Fruit fly (Drosophila melanogaster) whole organism, embryonic: ENCODE results near the gene Eig71Ei.

Experiments
- Asciz ChIP-seq: fragments of 200-800 bp; sonication (Bioruptor generic); optimal IDR thresholded peaks from 2 replicates; lab custom pipeline; 2017; ENCODE audit warnings: missing biosample characterization, mild to moderate bottlenecking, missing genetic modification characterization, missing genetic modification reagents
- Bgb ChIP-seq: fragments of 200-800 bp; sonication (Bioruptor generic); IDR thresholded peaks from 2 replicates; pipeline ENCODE4 v1.3.6; 2022; ENCODE audit warnings: missing biosample characterization, missing genetic modification characterization; ENCODE audit not compliant: partially characterized antibody
- Bteb2 ChIP-seq: fragments of 200-800 bp; sonication (Bioruptor generic); optimal IDR thresholded peaks from 2 replicates; lab custom pipeline; 2016; ENCODE audit warnings: missing biosample characterization, missing genetic modification characterization
- CG10431 ChIP-seq: fragments of 200-800 bp; sonication (Bioruptor generic); optimal IDR thresholded peaks from 3 replicates; lab custom pipeline; 2018; ENCODE audit warnings: missing biosample characterization, mild to moderate bottlenecking, missing genetic modification characterization
- CG10979 ChIP-seq: fragments of 200-800 bp; sonication (Bioruptor generic); optimal IDR thresholded peaks from 2 replicates; lab custom pipeline; 2018; ENCODE audit warnings: missing biosample characterization, mild to moderate bottlenecking, missing genetic modification characterization, moderate library complexity
- CG11723 ChIP-seq: fragments of 200-800 bp; sonication (Bioruptor generic); optimal IDR thresholded peaks from 2 replicates; lab custom pipeline; 2017; ENCODE audit warnings: missing biosample characterization, mild to moderate bottlenecking, missing genetic modification characterization
- CG13123 ChIP-seq: fragments of 200-800 bp; sonication (Bioruptor generic); optimal IDR thresholded peaks from 2 replicates; lab custom pipeline; 2016; ENCODE audit warnings: missing biosample characterization, missing genetic modification characterization
- CG13624 ChIP-seq: fragments of 200-800 bp; sonication (Bioruptor generic); optimal IDR thresholded peaks from 2 replicates; lab custom pipeline; 2016; ENCODE audit warnings: missing biosample characterization, missing genetic modification characterization
- CG14667 ChIP-seq: fragments of 200-800 bp; sonication (Bioruptor generic); IDR thresholded peaks from 2 replicates; pipeline ENCODE4 v1.3.6; 2022; ENCODE audit warnings: missing biosample characterization, missing genetic modification characterization
- CG15011 ChIP-seq: fragments of 200-800 bp; sonication (Bioruptor generic); optimal IDR thresholded peaks from 3 replicates; lab custom pipeline; 2018; ENCODE audit warnings: missing biosample characterization, mild to moderate bottlenecking, missing genetic modification characterization
- CG1603 ChIP-seq: fragments of 200-800 bp; sonication (Bioruptor generic); optimal IDR thresholded peaks from 2 replicates; lab custom pipeline; 2019; ENCODE audit warnings: missing biosample characterization, mild to moderate bottlenecking, missing genetic modification characterization, moderate library complexity
- CG17186 ChIP-seq: fragments of 200-800 bp; sonication (Bioruptor generic); optimal IDR thresholded peaks from 3 replicates; lab custom pipeline; 2017; ENCODE audit warnings: missing biosample characterization, missing genetic modification reagents, missing genetic modification characterization
- CG17912 ChIP-seq: fragments of 200-800 bp; sonication (Bioruptor generic); optimal IDR thresholded peaks from 2 replicates; lab custom pipeline; 2018; ENCODE audit warnings: missing biosample characterization, mild to moderate bottlenecking, missing genetic modification characterization
- CG2889 ChIP-seq: fragments of 200-800 bp; sonication (Bioruptor generic); IDR thresholded peaks from 3 replicates; pipeline ENCODE4 v1.3.6; 2022; ENCODE audit warnings: missing biosample characterization, missing genetic modification characterization
- CG3281 ChIP-seq: fragments of 200-800 bp; sonication (Bioruptor generic); optimal IDR thresholded peaks from 3 replicates; lab custom pipeline; 2017; ENCODE audit warnings: missing biosample characterization, mild to moderate bottlenecking, missing genetic modification characterization
- CG43689 ChIP-seq: fragments of 200-800 bp; sonication (Bioruptor generic); IDR thresholded peaks from 2 replicates; pipeline ENCODE4 v1.3.6; 2022; ENCODE audit warnings: missing biosample characterization, missing genetic modification characterization
- CG4617 ChIP-seq: fragments of 200-800 bp; sonication (Bioruptor generic); optimal IDR thresholded peaks from 3 replicates; lab custom pipeline; 2016; ENCODE audit warnings: missing biosample characterization, missing genetic modification characterization, borderline replicate concordance
- CG6272 ChIP-seq: fragments of 200-800 bp; sonication (Bioruptor generic); IDR thresholded peaks from 2 replicates; pipeline ENCODE4 v1.3.6; 2022; ENCODE audit warnings: missing biosample characterization, missing genetic modification characterization
- CG6765 ChIP-seq: fragments of 200-800 bp; sonication (Bioruptor generic); optimal IDR thresholded peaks from 3 replicates; lab custom pipeline; 2017; ENCODE audit warnings: missing biosample characterization, mild to moderate bottlenecking, missing genetic modification characterization
- CG6813 ChIP-seq: fragments of 200-800 bp; sonication (Bioruptor generic); optimal IDR thresholded peaks from 2 replicates; lab custom pipeline; 2017; ENCODE audit warnings: missing biosample characterization, missing genetic modification characterization, mild to moderate bottlenecking, moderate library complexity, missing genetic modification reagents
- CG7372 ChIP-seq: fragments of 200-800 bp; sonication (Bioruptor generic); IDR thresholded peaks from 2 replicates; pipeline ENCODE4 v1.3.6; 2022; ENCODE audit warnings: missing biosample characterization, missing genetic modification characterization
- CG8281 ChIP-seq: fragments of 200-800 bp; sonication (Bioruptor generic); optimal IDR thresholded peaks from 2 replicates; lab custom pipeline; 2018; ENCODE audit warnings: missing biosample characterization, mild to moderate bottlenecking, missing genetic modification characterization, moderate library complexity
- CG8765 ChIP-seq: fragments of 200-800 bp; sonication (Bioruptor generic); IDR thresholded peaks from 2 replicates; pipeline ENCODE4 v1.3.6; 2022; ENCODE audit warnings: missing biosample characterization, missing genetic modification characterization
- Dek ChIP-seq: fragments of 200-800 bp; sonication (Bioruptor generic); optimal IDR thresholded peaks from 3 replicates; lab custom pipeline; 2019; ENCODE audit warnings: missing biosample characterization, mild to moderate bottlenecking, missing genetic modification characterization, moderate library complexity
- Dfd ChIP-seq, 2 experiments: fragments of >200 bp; optimal IDR thresholded peaks; 2 replicates each; lab custom pipeline; 2017; ENCODE audit warnings: missing biosample characterization in 2 of 2, missing genetic modification characterization in 2 of 2
- Fer1 ChIP-seq: fragments of 200-800 bp; sonication (Bioruptor generic); optimal IDR thresholded peaks from 2 replicates; lab custom pipeline; 2017; ENCODE audit warnings: missing biosample characterization, mild to moderate bottlenecking, missing genetic modification characterization
- H2.0 ChIP-seq: fragments of 200-800 bp; sonication (Bioruptor generic); IDR thresholded peaks from 2 replicates; pipeline ENCODE4 v1.3.6; 2022; ENCODE audit warnings: missing biosample characterization, missing genetic modification characterization
- HLH54F ChIP-seq: fragments of 200-800 bp; sonication (Bioruptor generic); optimal IDR thresholded peaks from 3 replicates; lab custom pipeline; 2016; ENCODE audit warnings: missing biosample characterization, missing genetic modification characterization
- Hey ChIP-seq: fragments of 200-800 bp; sonication (Bioruptor generic); optimal IDR thresholded peaks from 3 replicates; lab custom pipeline; 2018; ENCODE audit warnings: missing biosample characterization, mild to moderate bottlenecking, missing genetic modification characterization
- Lim3 ChIP-seq: fragments of 200-800 bp; sonication (Bioruptor generic); IDR thresholded peaks from 2 replicates; pipeline ENCODE4 v1.3.6; 2022; ENCODE audit warnings: missing biosample characterization, missing genetic modification characterization
- Med ChIP-seq: fragments of 200-800 bp; sonication (Bioruptor generic); peaks from one replicate; lab custom pipeline; 2016; ENCODE audit warnings: missing biosample characterization, missing genetic modification characterization, mild to moderate bottlenecking, inconsistent platforms, moderate library complexity
- NC2β ChIP-seq: fragments of 200-800 bp; sonication (Bioruptor generic); optimal IDR thresholded peaks from 2 replicates; lab custom pipeline; 2016; ENCODE audit warnings: missing biosample characterization, missing genetic modification characterization
- Oaz ChIP-seq: fragments of 200-800 bp; sonication (Bioruptor generic); IDR thresholded peaks from 2 replicates; pipeline ENCODE4 v1.3.6; 2022; ENCODE audit warnings: missing biosample characterization, missing genetic modification characterization
- Oli ChIP-seq: fragments of 200-800 bp; sonication (Bioruptor generic); optimal IDR thresholded peaks from 2 replicates; lab custom pipeline; 2018; ENCODE audit warnings: missing biosample characterization, mild to moderate bottlenecking, missing genetic modification characterization, moderate library complexity
- Vsx1 ChIP-seq: fragments of 200-800 bp; sonication (Bioruptor generic); optimal IDR thresholded peaks from 2 replicates; lab custom pipeline; 2017; ENCODE audit warnings: missing biosample characterization, mild to moderate bottlenecking, missing genetic modification characterization, missing genetic modification reagents
- Xbp1 ChIP-seq: fragments of 200-800 bp; sonication (Bioruptor generic); optimal IDR thresholded peaks from 3 replicates; lab custom pipeline; 2016; ENCODE audit warnings: missing biosample characterization, mild to moderate bottlenecking, missing genetic modification characterization
- aop ChIP-seq: fragments of 200-800 bp; sonication (Bioruptor generic); IDR thresholded peaks from 2 replicates; pipeline ENCODE4 v1.3.6; 2022; ENCODE audit warnings: missing biosample characterization, missing genetic modification characterization
- bbx ChIP-seq: fragments of 200-800 bp; sonication (Bioruptor generic); IDR thresholded peaks from 2 replicates; pipeline ENCODE4 v1.3.6; 2022; ENCODE audit warnings: missing biosample characterization, missing genetic modification characterization; ENCODE audit not compliant: partially characterized antibody
- ci ChIP-seq: fragments of 200-800 bp; sonication (Bioruptor generic); IDR thresholded peaks from 3 replicates; pipeline ENCODE4 v1.3.6; 2022; ENCODE audit warnings: missing biosample characterization, missing genetic modification characterization
- dimm ChIP-seq: fragments of 200-800 bp; sonication (Bioruptor generic); IDR thresholded peaks from 2 replicates; pipeline ENCODE4 v1.3.6; 2022; ENCODE audit warnings: missing biosample characterization, missing genetic modification characterization
- dmrt11E ChIP-seq: fragments of 200-800 bp; sonication (Bioruptor generic); optimal IDR thresholded peaks from 3 replicates; lab custom pipeline; 2018; ENCODE audit warnings: missing biosample characterization, mild to moderate bottlenecking, missing genetic modification characterization, moderate library complexity
- ems ChIP-seq: fragments of 200-800 bp; sonication (Bioruptor generic); optimal IDR thresholded peaks from 3 replicates; lab custom pipeline; 2016; ENCODE audit warnings: missing biosample characterization, missing genetic modification characterization
- grau ChIP-seq: fragments of 200-800 bp; optimal IDR thresholded peaks from 3 replicates; lab custom pipeline; 2019; ENCODE audit warnings: missing biosample characterization, mild to moderate bottlenecking, missing genetic modification characterization, moderate library complexity
- knrl ChIP-seq: fragments of 200-800 bp; sonication (Bioruptor generic); IDR thresholded peaks from 3 replicates; pipeline ENCODE4 v1.3.6; 2022; ENCODE audit warnings: missing biosample characterization, missing genetic modification characterization; ENCODE audit not compliant: partially characterized antibody
- mam ChIP-seq: fragments of 200-800 bp; sonication (Bioruptor generic); optimal IDR thresholded peaks from 3 replicates; lab custom pipeline; 2016; ENCODE audit warnings: missing biosample characterization, missing genetic modification characterization
- pita ChIP-seq: fragments of 200-800 bp; sonication (Bioruptor generic); optimal IDR thresholded peaks from 2 replicates; lab custom pipeline; 2017; ENCODE audit warnings: missing biosample characterization, mild to moderate bottlenecking, missing genetic modification characterization
- sd ChIP-seq: fragments of 200-800 bp; sonication (Bioruptor generic); optimal IDR thresholded peaks from 3 replicates; lab custom pipeline; 2018; ENCODE audit warnings: missing biosample characterization, mild to moderate bottlenecking, missing genetic modification characterization, moderate library complexity
- sens-2 ChIP-seq: fragments of 200-800 bp; sonication (Bioruptor generic); IDR thresholded peaks from 2 replicates; pipeline ENCODE4 v1.3.6; 2022; ENCODE audit warnings: missing biosample characterization, missing genetic modification characterization
- seq ChIP-seq: fragments of 200-800 bp; sonication (Bioruptor generic); IDR thresholded peaks from 2 replicates; pipeline ENCODE4 v1.3.6; 2022; ENCODE audit warnings: missing biosample characterization, missing genetic modification characterization
- tx ChIP-seq: fragments of 200-800 bp; sonication (Bioruptor generic); optimal IDR thresholded peaks from 2 replicates; lab custom pipeline; 2016; ENCODE audit warnings: missing biosample characterization, missing genetic modification characterization
- vvl ChIP-seq: fragments of 200-800 bp; sonication (Bioruptor generic); IDR thresholded peaks from 2 replicates; pipeline ENCODE4 v1.3.6; 2022; ENCODE audit warnings: missing biosample characterization, missing genetic modification characterization
- zfh1 ChIP-seq: fragments of 200-800 bp; sonication (Bioruptor generic); IDR thresholded peaks from 3 replicates; pipeline ENCODE4 v1.3.6; 2022; ENCODE audit warnings: missing biosample characterization, missing genetic modification characterization

Eig71Ei gene

DNA sequence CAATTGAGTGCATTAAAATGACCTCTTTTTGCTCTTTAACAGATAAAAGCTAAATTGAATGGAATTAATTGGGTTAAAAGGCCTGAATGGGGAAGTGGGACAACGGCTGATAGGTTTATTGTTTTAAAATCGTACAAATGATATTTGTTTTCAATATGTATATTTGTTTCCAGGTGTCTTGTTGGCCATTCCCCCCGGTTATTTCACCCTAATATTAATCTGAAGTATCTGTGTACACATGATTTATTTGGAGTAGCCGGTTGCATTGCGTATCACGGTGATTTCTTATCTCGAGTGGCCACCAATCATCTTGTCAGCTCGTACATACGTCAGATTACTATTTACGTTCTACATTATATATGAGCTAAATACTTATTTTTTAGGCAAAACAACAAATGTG, 23.1 kb upstream of the Eig71Ei start (continued):
- no peak for TF ChIP-seq CG8765 (GFP tag; lab: Robert Waterston, UW)
- no peak for TF ChIP-seq CG7372 (GFP tag; lab: Robert Waterston, UW)
- TF ChIP-seq CG6765: no peak
- TF ChIP-seq knrl (GFP tag; lab: Robert Waterston, UW): no peak
- TF ChIP-seq Asciz (GFP tag; lab: Kevin White, UChicago): peak; percentile 3
- no peak for TF ChIP-seq grau (tag; lab: Kevin White, UChicago)
- no peak for TF ChIP-seq Xbp1 (GFP tag; lab: Kevin White, UChicago)
- TF ChIP-seq CG6813 (GFP tag; lab: Kevin White, UChicago): no peak
- no peak for TF ChIP-seq bbx (GFP tag; lab: Robert Waterston, UW)
- TF ChIP-seq Hey: peak; percentile 9
- no peak for TF ChIP-seq Bteb2
- TF ChIP-seq CG43689: no peak
- TF ChIP-seq vvl (GFP tag; lab: Robert Waterston, UW): no peak
- TF ChIP-seq CG11723 (GFP tag; lab: Kevin White, UChicago): no peak
- TF ChIP-seq Dek (tag; lab: Kevin White, UChicago): no peak
- TF ChIP-seq Lim3 (GFP tag; lab: Robert Waterston, UW): no peak
- TF ChIP-seq ems (GFP tag; lab: Kevin White, UChicago): no peak
- TF ChIP-seq dmrt11E (tag; lab: Kevin White, UChicago): peak; percentile 16
- no peak for TF ChIP-seq CG13624 (GFP tag; lab: Kevin White, UChicago)
- no peak for TF ChIP-seq CG4617 (GFP tag; lab: Kevin White, UChicago)
- no peak for TF ChIP-seq Bgb (GFP tag; lab: Robert Waterston, UW)
- no peak for TF ChIP-seq Fer1 (GFP tag; lab: Kevin White, UChicago)
- no peak for TF ChIP-seq Oli (tag; lab: Kevin White, UChicago)
- no peak for TF ChIP-seq CG14667 (GFP tag; lab: Robert Waterston, UW)
- TF ChIP-seq sd (tag; lab: Kevin White, UChicago): no peak
- no peak for TF ChIP-seq CG13123 (GFP tag; lab: Kevin White, UChicago)
- no peak for TF ChIP-seq ci (GFP tag; lab: Robert Waterston, UW)
- no peak for TF ChIP-seq Oaz
- TF ChIP-seq seq (GFP tag; lab: Robert Waterston, UW): no peak
- no peak for TF ChIP-seq pita
- no peak for TF ChIP-seq NC2β (GFP tag; lab: Kevin White, UChicago)
- no peak for TF ChIP-seq sens-2
- TF ChIP-seq CG6272: no peak
- TF ChIP-seq Vsx1 (GFP tag; lab: Kevin White, UChicago): no peak
- TF ChIP-seq CG10979 (tag; lab: Kevin White, UChicago): no peak
- TF ChIP-seq Med (GFP tag; lab: Kevin White, UChicago): peak; percentile 67
- TF ChIP-seq H2.0 (GFP tag; lab: Robert Waterston, UW): no peak
- no peak for TF ChIP-seq Dfd (GFP tag; optimal IDR thresholded peaks at IDR 0.05; lab: Kevin White, UChicago)
- TF ChIP-seq CG3281 (GFP tag; lab: Kevin White, UChicago): no peak
- no peak for TF ChIP-seq dimm (GFP tag; lab: Robert Waterston, UW)
- TF ChIP-seq HLH54F (GFP tag; lab: Kevin White, UChicago): no peak
- peak; percentile 20 for TF ChIP-seq CG1603 (tag; lab: Kevin White, UChicago)
- TF ChIP-seq mam (GFP tag; lab: Kevin White, UChicago): no peak
- TF ChIP-seq aop (GFP tag; lab: Robert Waterston, UW): no peak
- no peak for TF ChIP-seq CG8281 (tag; lab: Kevin White, UChicago)
- no peak for TF ChIP-seq CG17912 (GFP tag; lab: Kevin White, UChicago)
- no peak for TF ChIP-seq zfh1 (GFP tag; lab: Robert Waterston, UW)
- TF ChIP-seq CG17186: no peak
- no peak for TF ChIP-seq CG2889 (GFP tag; lab: Robert Waterston, UW)
- TF ChIP-seq CG15011 (GFP tag; lab: Kevin White, UChicago): no peak
- no peak for TF ChIP-seq tx
- no peak for TF ChIP-seq CG10431 (GFP tag; lab: Kevin White, UChicago)
